Worm (Caenorhabditis elegans) whole organism, L1 larva: ENCODE results near the gene adh-5.

ENCODE experiments used
- F16B12.6 ChIP-seq: fragments of 150-350 bp; optimal IDR thresholded peaks from 2 replicates; lab custom pipeline; 2014; ENCODE audit warnings: missing biosample characterization, missing genetic modification characterization
- blmp-1 ChIP-seq: fragments of 150-350 bp; optimal IDR thresholded peaks from 2 replicates; lab custom pipeline; 2014; ENCODE audit warnings: missing biosample characterization, missing genetic modification characterization
- fkh-10 ChIP-seq: sonication (generic microtip); optimal IDR thresholded peaks from 2 replicates; lab custom pipeline; 2017; ENCODE audit warnings: missing biosample characterization, missing genetic modification reagents, missing genetic modification characterization
- lin-39 ChIP-seq: fragments of 150-350 bp; optimal IDR thresholded peaks from 2 replicates; lab custom pipeline; 2014; ENCODE audit warnings: missing biosample characterization, missing genetic modification reagents, missing genetic modification characterization
- nhr-84 ChIP-seq: sonication (generic microtip); optimal IDR thresholded peaks from 2 replicates; lab custom pipeline; 2017; ENCODE audit warnings: missing biosample characterization, missing genetic modification characterization
- skn-1 ChIP-seq: fragments of 150-350 bp; optimal IDR thresholded peaks from 2 replicates; lab custom pipeline; 2014; ENCODE audit warnings: missing biosample characterization, missing genetic modification characterization
- vab-15 ChIP-seq: sonication (generic microtip); optimal IDR thresholded peaks from 2 replicates; lab custom pipeline; 2017; ENCODE audit warnings: missing genotype, mild to moderate bottlenecking, missing genetic modification characterization, missing compliant biosample characterization
- zag-1 ChIP-seq: fragments of 150-350 bp; optimal IDR thresholded peaks from 2 replicates; lab custom pipeline; 2014; ENCODE audit warnings: missing biosample characterization, missing genetic modification characterization
- ztf-11 ChIP-seq, 2 experiments: sonication (generic microtip); optimal IDR thresholded peaks; 2 replicates each; lab custom pipeline; 2016 to 2017; ENCODE audit warnings: missing genetic modification characterization in 2 of 2, missing biosample characterization in 1 of 2, missing compliant biosample characterization in 1 of 2

ce11 chrV:942556-942955 is 31.0 kb downstream of the adh-5 start:
- TF ChIP-seq fkh-10 (no peak), blmp-1 (tag; lab: Kevin White, UChicago) (no peak), zag-1 (no peak), vab-15 (no peak), ztf-11 (tag; optimal IDR thresholded peaks at IDR 0.05; lab: Kevin White, UChicago) (no peak), F16B12.6 (tag; lab: Kevin White, UChicago) (no peak), skn-1 (no peak), lin-39 (tag; lab: Kevin White, UChicago) (no peak), nhr-84 (tag; lab: Kevin White, UChicago) (no peak)
